Worm (Caenorhabditis elegans) whole organism, L2 larva: ENCODE measurements around the gene T25B9.6.

Experiments used
- lin-13 ChIP-seq: fragments of 150-350 bp; optimal IDR thresholded peaks from 2 replicates; lab custom pipeline; 2014; ENCODE audit warnings: missing biosample characterization, missing genetic modification reagents, missing genetic modification characterization
- unc-55 ChIP-seq: fragments of 150-350 bp; sonication (generic microtip); optimal IDR thresholded peaks from 3 replicates; lab custom pipeline; 2014; ENCODE audit warnings: missing biosample characterization, missing genetic modification reagents, missing genetic modification characterization
- unc-62 ChIP-seq: fragments of 150-350 bp; optimal IDR thresholded peaks from 2 replicates; lab custom pipeline; 2014; ENCODE audit warnings: missing biosample characterization, missing genetic modification reagents, missing genetic modification characterization

DNA sequence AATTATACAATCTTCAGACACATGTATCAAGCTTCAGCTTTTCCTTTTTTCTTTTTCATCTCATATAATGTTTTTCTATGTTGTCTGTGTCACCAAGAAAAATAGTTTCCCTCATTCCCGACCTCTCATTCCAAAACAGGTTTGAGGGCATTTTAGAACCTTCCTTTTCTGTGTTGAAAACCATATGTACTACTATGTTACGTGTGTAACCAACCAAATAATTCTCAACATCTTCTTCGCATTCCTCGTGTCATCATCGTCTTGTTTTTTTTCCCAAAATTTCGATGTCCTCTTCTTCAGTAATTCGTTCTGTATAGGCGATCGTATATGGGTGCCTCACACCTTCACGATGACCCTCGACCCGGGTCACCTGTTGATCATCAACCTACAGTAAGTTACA is 32.4 kb downstream of the T25B9.6 start, which contains the start of gene pept-2:
- no peak for TF ChIP-seq unc-62 (GFP tag; lab: Kevin White, UChicago)
- no peak for TF ChIP-seq unc-55 (GFP tag; lab: Kevin White, UChicago)
- TF ChIP-seq lin-13 (GFP tag; lab: Kevin White, UChicago), result no peak
